Worm (Caenorhabditis elegans): Measurements from ENCODE around the gene F14F7.7.

F14F7.7 gene

ce11 chrIII:13064213-13065184 lies 33.8 kb downstream of the F14F7.7 start (continued):
- TF ChIP-seq xbp-1 (tag; optimal IDR thresholded peaks at IDR 0.05) (no peak), unc-30 (tag; optimal IDR thresholded peaks at IDR 0.05) (no peak), fkh-10 (GFP tag; optimal IDR thresholded peaks at IDR 0.05) (no peak), C34B4.2 (tag; optimal IDR thresholded peaks at IDR 0.05) (no peak), nhr-12 (tag; optimal IDR thresholded peaks at IDR 0.05) (no peak), efl-1 (optimal IDR thresholded peaks at IDR 0.05) (no peak), efl-1 (GFP tag; optimal IDR thresholded peaks at IDR 0.05 in 1 of 2) (no peak), egl-13 (tag; optimal IDR thresholded peaks at IDR 0.05) (no peak), F16B12.6 (tag; optimal IDR thresholded peaks at IDR 0.05) (no peak), ztf-11 (tag; optimal IDR thresholded peaks at IDR 0.05) (peak in 1 of 2 experiments; percentile 44), sox-4 (tag; optimal IDR thresholded peaks at IDR 0.05) (peak; percentile 71), zag-1 (tag; optimal IDR thresholded peaks at IDR 0.05) (no peak), irx-1 (tag; optimal IDR thresholded peaks at IDR 0.05) (no peak), fos-1 (tag; optimal IDR thresholded peaks at IDR 0.05) (no peak), ceh-82 (tag; optimal IDR thresholded peaks at IDR 0.05) (peak in 1 of 3 experiments; percentile 13), nhr-237 (tag; optimal IDR thresholded peaks at IDR 0.05) (no peak), nhr-47 (tag; optimal IDR thresholded peaks at IDR 0.05) (peak; percentile 47), rnt-1 (tag; optimal IDR thresholded peaks at IDR 0.05) (peak; percentile 25), pax-3 (tag; optimal IDR thresholded peaks at IDR 0.05) (peak; percentile 17), lin-13 (GFP tag; optimal IDR thresholded peaks at IDR 0.05) (no peak), nhr-76 (tag; optimal IDR thresholded peaks at IDR 0.05) (no peak), C16A3.4 (tag; optimal IDR thresholded peaks at IDR 0.05) (peak; percentile 63), lir-3 (tag; optimal IDR thresholded peaks at IDR 0.05; ENCODE audit: poor library complexity) (peak; percentile 46), ama-1 (optimal IDR thresholded peaks at IDR 0.05) (no peak), tlp-1 (tag; optimal IDR thresholded peaks at IDR 0.05) (no peak), mef-2 (tag; optimal IDR thresholded peaks at IDR 0.05) (no peak), alr-1 (tag; optimal IDR thresholded peaks at IDR 0.05; ENCODE audit: borderline replicate concordance) (no peak), ztf-4 (tag; optimal IDR thresholded peaks at IDR 0.05) (no peak), ets-5 (GFP tag; IDR thresholded peaks at IDR 0.05) (no peak), ceh-8 (GFP tag; optimal IDR thresholded peaks at IDR 0.05) (no peak), fkh-8 (tag; optimal IDR thresholded peaks at IDR 0.05) (peak; percentile 27), isw-1 (GFP tag; IDR thresholded peaks at IDR 0.05) (no peak), snu-23 (GFP tag; optimal IDR thresholded peaks at IDR 0.05) (peak; percentile 71), pqm-1 (tag; optimal IDR thresholded peaks at IDR 0.05) (no peak), zip-4 (GFP tag; optimal IDR thresholded peaks at IDR 0.05) (no peak), elt-2 (tag; optimal IDR thresholded peaks at IDR 0.05) (no peak), unc-86 (tag; optimal IDR thresholded peaks at IDR 0.05) (no peak), efl-3 (GFP tag; optimal IDR thresholded peaks at IDR 0.05) (no peak), elt-3 (tag; optimal IDR thresholded peaks at IDR 0.05) (peak in 2 of 6 experiments; percentile 11 to 13), egl-27 (tag; optimal IDR thresholded peaks at IDR 0.05) (no peak), nhr-90 (tag; optimal IDR thresholded peaks at IDR 0.05; ENCODE audit: poor library complexity) (peak; percentile 22), pag-3 (tag; optimal IDR thresholded peaks at IDR 0.05; ENCODE audit: borderline replicate concordance, insufficient read depth) (no peak), nhr-19 (GFP tag; conservative IDR thresholded peaks at IDR 0.05) (peak; percentile 50), nhr-77 (tag; optimal IDR thresholded peaks at IDR 0.05) (no peak), nhr-20 (tag; optimal IDR thresholded peaks at IDR 0.05) (peak; percentile 68), ces-1 (GFP tag; optimal IDR thresholded peaks at IDR 0.05) (no peak), ceh-90 (tag; optimal IDR thresholded peaks at IDR 0.05) (no peak), mep-1 (tag; optimal IDR thresholded peaks at IDR 0.05) (peak; percentile 55)

Measured in whole organism, L1 larva.